Fruit fly (Drosophila melanogaster) whole organism, embryonic: ENCODE measurements around the gene Oct-TyrR.

Source experiments
- ATbp ChIP-seq: fragments of 200-800 bp; sonication (Bioruptor generic); optimal IDR thresholded peaks from 2 replicates; lab custom pipeline; 2017; ENCODE audit warnings: missing biosample characterization, mild to moderate bottlenecking, missing genetic modification characterization, missing genetic modification reagents
- Antp ChIP-seq: fragments of 200-800 bp; sonication (Bioruptor generic); optimal IDR thresholded peaks from 3 replicates; lab custom pipeline; 2016; ENCODE audit warnings: missing biosample characterization, missing genetic modification characterization
- Atf-2 ChIP-seq: fragments of 200-800 bp; sonication (Bioruptor generic); optimal IDR thresholded peaks from 2 replicates; lab custom pipeline; 2016; ENCODE audit warnings: missing biosample characterization, missing genetic modification characterization
- Blimp-1 ChIP-seq: fragments of 200-800 bp; sonication (Bioruptor generic); optimal IDR thresholded peaks from 3 replicates; lab custom pipeline; 2018; ENCODE audit warnings: missing biosample characterization, missing genetic modification characterization, mild to moderate bottlenecking, moderate library complexity, missing genetic modification reagents
- CG10267 ChIP-seq: fragments of 200-800 bp; sonication (Bioruptor generic); optimal IDR thresholded peaks from 2 replicates; lab custom pipeline; 2018; ENCODE audit warnings: missing biosample characterization, mild to moderate bottlenecking, missing genetic modification characterization, moderate library complexity
- CG11695 ChIP-seq: fragments of 200-800 bp; sonication (Bioruptor generic); IDR thresholded peaks from 3 replicates; pipeline ENCODE4 v1.3.6; 2022; ENCODE audit warnings: missing biosample characterization, missing genetic modification characterization
- CG15601 ChIP-seq: fragments of 200-800 bp; sonication (Bioruptor generic); optimal IDR thresholded peaks from 3 replicates; lab custom pipeline; 2019; ENCODE audit warnings: missing biosample characterization, mild to moderate bottlenecking, missing genetic modification characterization, moderate library complexity
- CG2889 ChIP-seq: fragments of 200-800 bp; sonication (Bioruptor generic); IDR thresholded peaks from 3 replicates; pipeline ENCODE4 v1.3.6; 2022; ENCODE audit warnings: missing biosample characterization, missing genetic modification characterization
- CG3163 ChIP-seq: fragments of 200-800 bp; sonication (Bioruptor generic); optimal IDR thresholded peaks from 3 replicates; lab custom pipeline; 2016; ENCODE audit warnings: missing biosample characterization, missing genetic modification characterization
- CG3407 ChIP-seq: fragments of 200-800 bp; sonication (Bioruptor generic); optimal IDR thresholded peaks from 2 replicates; lab custom pipeline; 2018; ENCODE audit warnings: missing biosample characterization, mild to moderate bottlenecking, missing genetic modification characterization
- CG4424 ChIP-seq: fragments of 200-800 bp; sonication (Bioruptor generic); optimal IDR thresholded peaks from 3 replicates; lab custom pipeline; 2016; ENCODE audit warnings: missing biosample characterization, missing genetic modification characterization
- CG4854 ChIP-seq: fragments of 200-800 bp; sonication (Bioruptor generic); optimal IDR thresholded peaks from 2 replicates; lab custom pipeline; 2016; ENCODE audit warnings: missing biosample characterization, missing genetic modification characterization, inconsistent platforms
- CG5953 ChIP-seq: fragments of 200-800 bp; sonication (Bioruptor generic); IDR thresholded peaks from 2 replicates; pipeline ENCODE4 v1.3.6; 2022; ENCODE audit warnings: missing biosample characterization, missing genetic modification characterization
- CG6175 ChIP-seq: fragments of 200-800 bp; sonication (Bioruptor generic); IDR thresholded peaks from 3 replicates; pipeline ENCODE4 v1.3.6; 2022; ENCODE audit warnings: missing biosample characterization, missing genetic modification characterization
- CG7372 ChIP-seq: fragments of 200-800 bp; sonication (Bioruptor generic); IDR thresholded peaks from 2 replicates; pipeline ENCODE4 v1.3.6; 2022; ENCODE audit warnings: missing biosample characterization, missing genetic modification characterization
- CG7556 ChIP-seq: fragments of 200-800 bp; sonication (Bioruptor generic); optimal IDR thresholded peaks from 2 replicates; lab custom pipeline; 2017; ENCODE audit warnings: missing biosample characterization, mild to moderate bottlenecking, missing genetic modification characterization
- CG8281 ChIP-seq: fragments of 200-800 bp; sonication (Bioruptor generic); optimal IDR thresholded peaks from 2 replicates; lab custom pipeline; 2018; ENCODE audit warnings: missing biosample characterization, mild to moderate bottlenecking, missing genetic modification characterization, moderate library complexity
- CG9876 ChIP-seq: fragments of 200-800 bp; sonication (Bioruptor generic); optimal IDR thresholded peaks from 2 replicates; lab custom pipeline; 2016; ENCODE audit warnings: missing biosample characterization, missing genetic modification characterization
- Hand ChIP-seq: fragments of 200-800 bp; sonication (Bioruptor generic); optimal IDR thresholded peaks from 2 replicates; lab custom pipeline; 2017; ENCODE audit warnings: mild to moderate bottlenecking, missing biosample characterization, missing genetic modification reagents, missing genetic modification characterization
- Hsf ChIP-seq: fragments of 200-800 bp; sonication (Bioruptor generic); optimal IDR thresholded peaks from 3 replicates; lab custom pipeline; 2016; ENCODE audit warnings: missing biosample characterization, missing genetic modification characterization
- Med ChIP-seq: fragments of 200-800 bp; sonication (Bioruptor generic); peaks from one replicate; lab custom pipeline; 2016; ENCODE audit warnings: missing biosample characterization, missing genetic modification characterization, mild to moderate bottlenecking, inconsistent platforms, moderate library complexity
- PHDP ChIP-seq: fragments of 200-800 bp; sonication (Bioruptor generic); optimal IDR thresholded peaks from 3 replicates; lab custom pipeline; 2018; ENCODE audit warnings: missing biosample characterization, mild to moderate bottlenecking, missing genetic modification characterization, moderate library complexity
- Sin3A ChIP-seq: fragments of >200 bp; optimal IDR thresholded peaks from 2 replicates; lab custom pipeline; 2018
- Sry-δ ChIP-seq: fragments of 200-800 bp; sonication (Bioruptor generic); optimal IDR thresholded peaks from 2 replicates; lab custom pipeline; 2016; ENCODE audit warnings: missing biosample characterization, missing genetic modification characterization
- Xrp1 ChIP-seq: fragments of 200-800 bp; sonication (Bioruptor generic); IDR thresholded peaks from 2 replicates; pipeline ENCODE4 v1.3.6; 2022; ENCODE audit warnings: missing biosample characterization, missing genetic modification characterization
- aop ChIP-seq: fragments of 200-800 bp; sonication (Bioruptor generic); IDR thresholded peaks from 2 replicates; pipeline ENCODE4 v1.3.6; 2022; ENCODE audit warnings: missing biosample characterization, missing genetic modification characterization
- bbx ChIP-seq: fragments of 200-800 bp; sonication (Bioruptor generic); IDR thresholded peaks from 2 replicates; pipeline ENCODE4 v1.3.6; 2022; ENCODE audit warnings: missing biosample characterization, missing genetic modification characterization; ENCODE audit not compliant: partially characterized antibody
- bigmax ChIP-seq: fragments of 200-800 bp; sonication (Bioruptor generic); optimal IDR thresholded peaks from 2 replicates; lab custom pipeline; 2018; ENCODE audit warnings: missing biosample characterization, mild to moderate bottlenecking, missing genetic modification characterization
- chif ChIP-seq, 2 experiments: fragments of 200-800 bp; sonication (Bioruptor generic); optimal IDR thresholded peaks; 3 replicates each; lab custom pipeline; 2016; ENCODE audit warnings: missing biosample characterization in 2 of 2, missing genetic modification characterization in 2 of 2
- dati ChIP-seq: fragments of 200-800 bp; sonication (Bioruptor generic); IDR thresholded peaks from 2 replicates; pipeline ENCODE4 v1.3.6; 2022; ENCODE audit warnings: missing biosample characterization, missing genetic modification characterization
- dmrt99B ChIP-seq: fragments of 200-800 bp; sonication (Bioruptor generic); optimal IDR thresholded peaks from 2 replicates; lab custom pipeline; 2018; ENCODE audit warnings: missing biosample characterization, mild to moderate bottlenecking, missing genetic modification characterization, moderate library complexity
- fd96Cb ChIP-seq: fragments of 200-800 bp; sonication (Bioruptor generic); optimal IDR thresholded peaks from 2 replicates; lab custom pipeline; 2018; ENCODE audit warnings: missing biosample characterization, mild to moderate bottlenecking, missing genetic modification characterization, moderate library complexity
- grau ChIP-seq: fragments of 200-800 bp; optimal IDR thresholded peaks from 3 replicates; lab custom pipeline; 2019; ENCODE audit warnings: missing biosample characterization, mild to moderate bottlenecking, missing genetic modification characterization, moderate library complexity
- h ChIP-seq: fragments of >200 bp; optimal IDR thresholded peaks from 2 replicates; lab custom pipeline; 2017
- hth ChIP-seq: fragments of >200 bp; optimal IDR thresholded peaks from 2 replicates; lab custom pipeline; 2017; ENCODE audit warnings: inconsistent platforms
- jing ChIP-seq: fragments of 200-800 bp; sonication (Bioruptor generic); optimal IDR thresholded peaks from 2 replicates; lab custom pipeline; 2018; ENCODE audit warnings: missing biosample characterization, mild to moderate bottlenecking, missing genetic modification characterization
- kay ChIP-seq: fragments of 200-800 bp; sonication (Bioruptor generic); optimal IDR thresholded peaks from 2 replicates; lab custom pipeline; 2016; ENCODE audit warnings: missing biosample characterization, missing genetic modification characterization
- maf-S ChIP-seq: fragments of 200-800 bp; sonication (Bioruptor generic); optimal IDR thresholded peaks from 2 replicates; lab custom pipeline; 2016; ENCODE audit warnings: missing biosample characterization, missing genetic modification characterization
- mam ChIP-seq: fragments of 200-800 bp; sonication (Bioruptor generic); optimal IDR thresholded peaks from 3 replicates; lab custom pipeline; 2016; ENCODE audit warnings: missing biosample characterization, missing genetic modification characterization
- mirr ChIP-seq: fragments of 200-800 bp; sonication (Bioruptor generic); optimal IDR thresholded peaks from 3 replicates; lab custom pipeline; 2018; ENCODE audit warnings: missing biosample characterization, mild to moderate bottlenecking, missing genetic modification characterization
- pan ChIP-seq, 4 experiments: fragments of >200 bp in 3 of 4; fragments of 200-800 bp in 1 of 4; sonication (Bioruptor generic) in 1 of 4; optimal IDR thresholded peaks in 3 of 4; IDR thresholded peaks in 1 of 4; 2 replicates each; pipeline versions ENCODE4 v1.3.6 to Lab custom; 2017 to 2022; ENCODE audit warnings: missing biosample characterization in 2 of 4, missing genetic modification characterization in 2 of 4, mixed read lengths in 1 of 4
- repo ChIP-seq: fragments of 200-800 bp; sonication (Bioruptor generic); optimal IDR thresholded peaks from 2 replicates; lab custom pipeline; 2016; ENCODE audit warnings: missing biosample characterization, missing genetic modification characterization
- sob ChIP-seq: fragments of 200-800 bp; sonication (Bioruptor generic); IDR thresholded peaks from 2 replicates; pipeline ENCODE4 v1.3.6; 2022; ENCODE audit warnings: missing biosample characterization, missing genetic modification characterization
- tin ChIP-seq: fragments of 200-800 bp; sonication (Bioruptor generic); optimal IDR thresholded peaks from 3 replicates; lab custom pipeline; 2016; ENCODE audit warnings: missing biosample characterization, missing genetic modification characterization
- tio ChIP-seq: fragments of 200-800 bp; sonication (Bioruptor generic); optimal IDR thresholded peaks from 2 replicates; lab custom pipeline; 2017; ENCODE audit warnings: missing biosample characterization, missing genetic modification characterization, inconsistent platforms
- tll ChIP-seq, 2 experiments: fragments of 200-800 bp in 1 of 2; fragments of >200 bp in 1 of 2; sonication (Bioruptor generic) in 1 of 2; optimal IDR thresholded peaks; 2 replicates each; lab custom pipeline; 2017 to 2019; ENCODE audit warnings: missing biosample characterization in 2 of 2, missing genetic modification characterization in 2 of 2, mild to moderate bottlenecking in 1 of 2, moderate library complexity in 1 of 2
- tup ChIP-seq: fragments of 200-800 bp; sonication (Bioruptor generic); optimal IDR thresholded peaks from 2 replicates; lab custom pipeline; 2016; ENCODE audit warnings: missing biosample characterization, mild to moderate bottlenecking, missing genetic modification characterization, moderate library complexity
- wdn ChIP-seq: fragments of 200-800 bp; sonication (Bioruptor generic); IDR thresholded peaks from 2 replicates; pipeline ENCODE4 v1.3.6; 2022; ENCODE audit warnings: missing biosample characterization, missing genetic modification characterization
- wek ChIP-seq: fragments of 200-800 bp; sonication (Bioruptor generic); optimal IDR thresholded peaks from 3 replicates; lab custom pipeline; 2018; ENCODE audit warnings: missing biosample characterization, mild to moderate bottlenecking, missing genetic modification characterization, moderate library complexity
- wor ChIP-seq: fragments of 200-800 bp; sonication (Bioruptor generic); IDR thresholded peaks from 2 replicates; pipeline ENCODE4 v1.3.6; 2022; ENCODE audit warnings: missing biosample characterization, missing genetic modification characterization

Oct-TyrR gene

dm6 chr3L:22053343-22053742, 18.5 kb downstream of the Oct-TyrR start (continued):
- TF ChIP-seq CG4854, result no peak
- TF ChIP-seq CG7556 (GFP tag; lab: Kevin White, UChicago), result no peak
- no peak for TF ChIP-seq aop (GFP tag; lab: Robert Waterston, UW)
- TF ChIP-seq wdn (GFP tag; lab: Robert Waterston, UW), result no peak
- no peak for TF ChIP-seq Sin3A (lab: Kevin White, UChicago)
- TF ChIP-seq dmrt99B (tag; lab: Kevin White, UChicago), result no peak
- TF ChIP-seq Sry-δ (GFP tag; lab: Kevin White, UChicago), result no peak
- TF ChIP-seq mam (GFP tag; lab: Kevin White, UChicago), result no peak
- no peak for TF ChIP-seq repo (GFP tag; lab: Kevin White, UChicago)
- no peak for TF ChIP-seq tup
- TF ChIP-seq h (lab: Kevin White, UChicago), result no peak
- no peak for TF ChIP-seq CG5953 (GFP tag; lab: Robert Waterston, UW)
- TF ChIP-seq ATbp, result peak; percentile 63
- peak; percentile 44 for TF ChIP-seq Med (GFP tag; lab: Kevin White, UChicago)
- peak; percentile 6 for TF ChIP-seq CG3407
- no peak for TF ChIP-seq Xrp1 (GFP tag; lab: Robert Waterston, UW)
- no peak for TF ChIP-seq tin
- TF ChIP-seq, all 482 proteins: peak for 6

DNA sequence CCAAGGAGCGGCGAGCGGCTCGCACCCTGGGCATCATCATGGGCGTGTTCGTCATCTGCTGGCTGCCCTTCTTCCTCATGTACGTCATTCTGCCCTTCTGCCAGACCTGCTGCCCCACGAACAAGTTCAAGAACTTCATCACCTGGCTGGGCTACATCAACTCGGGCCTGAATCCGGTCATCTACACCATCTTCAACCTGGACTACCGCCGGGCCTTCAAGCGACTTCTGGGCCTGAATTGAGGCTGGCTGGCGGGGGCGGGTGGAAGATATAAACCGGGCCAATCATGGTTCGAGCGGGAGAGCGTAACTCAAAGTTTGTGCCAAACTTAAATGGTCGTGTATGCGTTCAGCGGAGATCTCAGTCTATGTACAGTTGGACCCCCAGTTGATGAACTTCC, 29.0 kb downstream of the Oct-TyrR start:
- TF ChIP-seq Med (GFP tag; lab: Kevin White, UChicago) (peak; percentile 67), CG6175 (GFP tag; lab: Robert Waterston, UW) (no peak), jing (no peak), Atf-2 (GFP tag; lab: Kevin White, UChicago) (no peak), CG7372 (GFP tag; lab: Robert Waterston, UW) (no peak), Blimp-1 (GFP tag; lab: Kevin White, UChicago) (no peak)
- TF ChIP-seq, all 482 proteins: peak for 1

DNA sequence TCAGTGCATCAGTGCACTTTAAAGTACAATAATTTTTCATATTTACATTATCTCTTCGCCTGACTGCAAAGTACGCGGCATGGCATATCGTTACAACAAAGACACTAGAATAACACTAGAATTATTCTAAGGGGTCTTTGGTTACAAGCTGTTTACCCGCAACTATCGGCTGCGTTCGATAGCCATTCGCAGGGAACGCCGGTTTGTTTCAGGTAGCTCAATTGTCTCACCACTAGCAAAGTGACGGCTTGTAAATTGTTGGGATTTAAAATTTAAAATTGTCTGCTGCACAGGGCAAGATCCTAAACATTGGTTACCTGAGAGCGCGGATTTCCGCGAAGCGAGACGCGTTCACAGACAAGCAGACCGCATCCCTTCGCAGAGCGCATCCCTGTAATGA, 30.9 kb downstream of the Oct-TyrR start, which contains the start of gene CG14561:
Gene CG14561 (plus strand): TSS at position 214 of the 400 bp plus-strand sequence.
- no peak for TF ChIP-seq dati (GFP tag; lab: Robert Waterston, UW)
- TF ChIP-seq mirr, result no peak
- no peak for TF ChIP-seq wek
- no peak for TF ChIP-seq tio (GFP tag; lab: Kevin White, UChicago)
- TF ChIP-seq wor, result no peak
- no peak for TF ChIP-seq CG4424 (GFP tag; lab: Kevin White, UChicago)
- peak; percentile 96 for TF ChIP-seq bbx (GFP tag; lab: Robert Waterston, UW)
- peak; percentile 70 for TF ChIP-seq CG10267 (tag; lab: Kevin White, UChicago)
- TF ChIP-seq CG8281 (tag; lab: Kevin White, UChicago), result no peak
- no peak for TF ChIP-seq CG3163
- no peak for TF ChIP-seq pan (optimal IDR thresholded peaks at IDR 0.05; lab: Kevin White, UChicago)
- no peak for TF ChIP-seq pan (GFP tag; optimal IDR thresholded peaks at IDR 0.05 in 1 of 2, IDR thresholded peaks at IDR 0.05 in 1 of 2)
- peak; percentile 12 for TF ChIP-seq grau (tag; lab: Kevin White, UChicago)
- TF ChIP-seq Hand (GFP tag; lab: Kevin White, UChicago), result no peak
- TF ChIP-seq CG15601, result no peak
- no peak for TF ChIP-seq Hsf (GFP tag; lab: Kevin White, UChicago)
- TF ChIP-seq tll (GFP tag; optimal IDR thresholded peaks at IDR 0.05; lab: Kevin White, UChicago), result peak in 1 of 2 experiments; percentile 36
- TF ChIP-seq sob, result 0 out of 2 replicates have a peak, but pooled peaks have one; percentile 12
- TF ChIP-seq maf-S (GFP tag; lab: Kevin White, UChicago), result no peak
- no peak for TF ChIP-seq CG9876 (GFP tag; lab: Kevin White, UChicago)
- TF ChIP-seq Antp (GFP tag; lab: Kevin White, UChicago), result peak; percentile 19
- no peak for TF ChIP-seq fd96Cb (tag; lab: Kevin White, UChicago)
- peak; percentile 56 for TF ChIP-seq bigmax
- no peak for TF ChIP-seq kay (GFP tag; lab: Kevin White, UChicago)
- no peak for TF ChIP-seq PHDP (tag; lab: Kevin White, UChicago)
- TF ChIP-seq CG2889, result no peak
- no peak for TF ChIP-seq hth (lab: Kevin White, UChicago)
- no peak for TF ChIP-seq CG11695 (GFP tag; lab: Robert Waterston, UW)
- TF ChIP-seq CG7556 (GFP tag; lab: Kevin White, UChicago), result no peak
- peak in 1 of 2 experiments; percentile 39 for TF ChIP-seq chif (GFP tag; optimal IDR thresholded peaks at IDR 0.05; lab: Kevin White, UChicago)
